Fruit fly (Drosophila melanogaster) whole organism, embryonic: ENCODE measurements around the gene CG43702.

Experiments
- Ada2b ChIP-seq: fragments of 200-800 bp; sonication (Bioruptor generic); IDR thresholded peaks from 2 replicates; pipeline ENCODE4 v1.3.6; 2022; ENCODE audit warnings: missing biosample characterization, missing genetic modification characterization
- Aef1 ChIP-seq: fragments of 200-800 bp; sonication (Bioruptor generic); IDR thresholded peaks from 3 replicates; pipeline ENCODE4 v1.3.6; 2022; ENCODE audit warnings: missing biosample characterization, missing genetic modification characterization
- Bgb ChIP-seq: fragments of 200-800 bp; sonication (Bioruptor generic); IDR thresholded peaks from 2 replicates; pipeline ENCODE4 v1.3.6; 2022; ENCODE audit warnings: missing biosample characterization, missing genetic modification characterization; ENCODE audit not compliant: partially characterized antibody
- CG10462 ChIP-seq: fragments of 200-800 bp; sonication (Bioruptor generic); optimal IDR thresholded peaks from 2 replicates; lab custom pipeline; 2016; ENCODE audit warnings: missing biosample characterization, missing genetic modification characterization
- CG10543 ChIP-seq: fragments of 200-800 bp; sonication (Bioruptor generic); optimal IDR thresholded peaks from 3 replicates; lab custom pipeline; 2017; ENCODE audit warnings: missing biosample characterization, mild to moderate bottlenecking, missing genetic modification characterization, moderate library complexity
- CG12769 ChIP-seq: fragments of 200-800 bp; sonication (Bioruptor generic); optimal IDR thresholded peaks from 2 replicates; lab custom pipeline; 2019; ENCODE audit warnings: missing biosample characterization, mild to moderate bottlenecking, missing genetic modification characterization, moderate library complexity
- CG14710 ChIP-seq: fragments of 200-800 bp; sonication (Bioruptor generic); optimal IDR thresholded peaks from 3 replicates; lab custom pipeline; 2019; ENCODE audit warnings: missing biosample characterization, mild to moderate bottlenecking, missing genetic modification characterization, moderate library complexity
- CG16815 ChIP-seq: fragments of 200-800 bp; sonication (Bioruptor generic); optimal IDR thresholded peaks from 3 replicates; lab custom pipeline; 2017; ENCODE audit warnings: missing biosample characterization, mild to moderate bottlenecking, missing genetic modification characterization
- CG17328 ChIP-seq: fragments of 200-800 bp; sonication (Bioruptor generic); IDR thresholded peaks from 2 replicates; pipeline ENCODE4 v1.3.6; 2022; ENCODE audit warnings: missing biosample characterization, missing genetic modification characterization
- CG17568 ChIP-seq: fragments of 200-800 bp; sonication (Bioruptor generic); optimal IDR thresholded peaks from 2 replicates; lab custom pipeline; 2018; ENCODE audit warnings: missing biosample characterization, mild to moderate bottlenecking, missing genetic modification characterization, moderate library complexity
- CG1832 ChIP-seq: fragments of 200-800 bp; sonication (Bioruptor generic); optimal IDR thresholded peaks from 2 replicates; lab custom pipeline; 2017; ENCODE audit warnings: missing biosample characterization, mild to moderate bottlenecking, missing genetic modification characterization, inconsistent platforms
- CG18476 ChIP-seq: fragments of 200-800 bp; sonication (Bioruptor generic); optimal IDR thresholded peaks from 2 replicates; lab custom pipeline; 2016; ENCODE audit warnings: missing biosample characterization, mild to moderate bottlenecking, missing genetic modification characterization
- CG3065 ChIP-seq: fragments of 200-800 bp; sonication (Bioruptor generic); optimal IDR thresholded peaks from 2 replicates; lab custom pipeline; 2016; ENCODE audit warnings: missing biosample characterization, missing genetic modification characterization
- CG31365 ChIP-seq: fragments of 200-800 bp; sonication (Bioruptor generic); optimal IDR thresholded peaks from 2 replicates; lab custom pipeline; 2018; ENCODE audit warnings: missing biosample characterization, mild to moderate bottlenecking, missing genetic modification characterization
- CG34376 ChIP-seq: fragments of 200-800 bp; sonication (Bioruptor generic); optimal IDR thresholded peaks from 2 replicates; lab custom pipeline; 2018; ENCODE audit warnings: missing biosample characterization, mild to moderate bottlenecking, missing genetic modification characterization
- CG34422 ChIP-seq: fragments of 200-800 bp; sonication (Bioruptor generic); IDR thresholded peaks from 3 replicates; pipeline ENCODE4 v1.3.6; 2022; ENCODE audit warnings: missing biosample characterization, missing genetic modification characterization
- CG42726 ChIP-seq: fragments of 200-800 bp; sonication (Bioruptor generic); IDR thresholded peaks from 2 replicates; pipeline ENCODE4 v1.3.6; 2022; ENCODE audit warnings: missing biosample characterization, missing genetic modification characterization; ENCODE audit not compliant: partially characterized antibody
- CG6175 ChIP-seq: fragments of 200-800 bp; sonication (Bioruptor generic); IDR thresholded peaks from 3 replicates; pipeline ENCODE4 v1.3.6; 2022; ENCODE audit warnings: missing biosample characterization, missing genetic modification characterization
- CG7786 ChIP-seq: fragments of 200-800 bp; sonication (Bioruptor generic); optimal IDR thresholded peaks from 2 replicates; lab custom pipeline; 2016; ENCODE audit warnings: missing biosample characterization, missing genetic modification characterization
- CG8089 ChIP-seq: fragments of 200-800 bp; sonication (Bioruptor generic); optimal IDR thresholded peaks from 3 replicates; lab custom pipeline; 2016; ENCODE audit warnings: missing biosample characterization, missing genetic modification characterization
- CTCF ChIP-seq: fragments of 200-800 bp; sonication (Bioruptor generic); optimal IDR thresholded peaks from 2 replicates; lab custom pipeline; 2017; ENCODE audit warnings: missing biosample characterization, mild to moderate bottlenecking, missing genetic modification characterization, moderate library complexity
- HLHmδ ChIP-seq: fragments of 200-800 bp; sonication (Bioruptor generic); optimal IDR thresholded peaks from 2 replicates; lab custom pipeline; 2018; ENCODE audit warnings: missing biosample characterization, mild to moderate bottlenecking, missing genetic modification characterization, moderate library complexity
- Hey ChIP-seq: fragments of 200-800 bp; sonication (Bioruptor generic); optimal IDR thresholded peaks from 3 replicates; lab custom pipeline; 2018; ENCODE audit warnings: missing biosample characterization, mild to moderate bottlenecking, missing genetic modification characterization
- Med ChIP-seq: fragments of 200-800 bp; sonication (Bioruptor generic); peaks from one replicate; lab custom pipeline; 2016; ENCODE audit warnings: missing biosample characterization, missing genetic modification characterization, mild to moderate bottlenecking, inconsistent platforms, moderate library complexity
- Myb ChIP-seq: fragments of 200-800 bp; sonication (Bioruptor generic); optimal IDR thresholded peaks from 2 replicates; lab custom pipeline; 2016; ENCODE audit warnings: missing biosample characterization, missing genetic modification characterization
- NC2β ChIP-seq: fragments of 200-800 bp; sonication (Bioruptor generic); optimal IDR thresholded peaks from 2 replicates; lab custom pipeline; 2016; ENCODE audit warnings: missing biosample characterization, missing genetic modification characterization
- NFAT ChIP-seq: fragments of 200-800 bp; sonication (Bioruptor generic); IDR thresholded peaks from 2 replicates; pipeline ENCODE4 v1.3.6; 2022; ENCODE audit warnings: missing biosample characterization, missing genetic modification characterization
- Pdp1 ChIP-seq, 2 experiments: fragments of 200-800 bp; sonication (Bioruptor generic); optimal IDR thresholded peaks; 3 replicates each; lab custom pipeline; 2016; ENCODE audit warnings: missing biosample characterization in 2 of 2, missing genetic modification characterization in 2 of 2, mild to moderate bottlenecking in 1 of 2, moderate library complexity in 1 of 2
- Sin3A ChIP-seq: fragments of >200 bp; optimal IDR thresholded peaks from 2 replicates; lab custom pipeline; 2018
- Six4 ChIP-seq: fragments of 200-800 bp; sonication (Bioruptor generic); optimal IDR thresholded peaks from 2 replicates; lab custom pipeline; 2016; ENCODE audit warnings: missing biosample characterization, missing genetic modification characterization
- Trl ChIP-seq, 3 experiments: fragments of >200 bp in 2 of 3; fragments of 200-800 bp in 1 of 3; sonication (Bioruptor generic) in 1 of 3; optimal IDR thresholded peaks; 2 replicates in 1 of 3; 3 replicates in 2 of 3; lab custom pipeline; 2016 to 2017; ENCODE audit warnings: missing biosample characterization in 1 of 3, missing genetic modification characterization in 1 of 3
- Vsx1 ChIP-seq: fragments of 200-800 bp; sonication (Bioruptor generic); optimal IDR thresholded peaks from 2 replicates; lab custom pipeline; 2017; ENCODE audit warnings: missing biosample characterization, mild to moderate bottlenecking, missing genetic modification characterization, missing genetic modification reagents
- btn ChIP-seq: fragments of 200-800 bp; sonication (Bioruptor generic); optimal IDR thresholded peaks from 2 replicates; lab custom pipeline; 2016; ENCODE audit warnings: missing biosample characterization, missing genetic modification characterization
- cato ChIP-seq: fragments of 200-800 bp; sonication (Bioruptor generic); optimal IDR thresholded peaks from 2 replicates; lab custom pipeline; 2016; ENCODE audit warnings: missing biosample characterization, missing genetic modification characterization, borderline replicate concordance
- cwo ChIP-seq: fragments of 200-800 bp; sonication (Bioruptor generic); optimal IDR thresholded peaks from 3 replicates; lab custom pipeline; 2017; ENCODE audit warnings: missing biosample characterization, missing genetic modification characterization, mild to moderate bottlenecking, moderate library complexity, missing genetic modification reagents
- danr ChIP-seq: fragments of 200-800 bp; sonication (Bioruptor generic); IDR thresholded peaks from 2 replicates; pipeline ENCODE4 v1.3.6; 2022; ENCODE audit warnings: missing biosample characterization, missing genetic modification characterization
- exex ChIP-seq: fragments of 200-800 bp; sonication (Bioruptor generic); optimal IDR thresholded peaks from 4 replicates; lab custom pipeline; 2018; ENCODE audit warnings: missing biosample characterization, mild to moderate bottlenecking, missing genetic modification characterization, moderate library complexity
- gro ChIP-seq: fragments of 200-800 bp; sonication (Bioruptor generic); optimal IDR thresholded peaks from 2 replicates; lab custom pipeline; 2016; ENCODE audit warnings: missing biosample characterization, missing genetic modification characterization
- ind ChIP-seq: fragments of 200-800 bp; sonication (Bioruptor generic); optimal IDR thresholded peaks from 3 replicates; lab custom pipeline; 2016; ENCODE audit warnings: missing biosample characterization, missing genetic modification characterization
- jigr1 ChIP-seq: fragments of 200-800 bp; sonication (Bioruptor generic); IDR thresholded peaks from 3 replicates; pipeline ENCODE4 v1.3.6; 2022; ENCODE audit warnings: missing biosample characterization, missing genetic modification characterization
- jing ChIP-seq: fragments of 200-800 bp; sonication (Bioruptor generic); optimal IDR thresholded peaks from 2 replicates; lab custom pipeline; 2018; ENCODE audit warnings: missing biosample characterization, mild to moderate bottlenecking, missing genetic modification characterization
- kay ChIP-seq: fragments of 200-800 bp; sonication (Bioruptor generic); optimal IDR thresholded peaks from 2 replicates; lab custom pipeline; 2016; ENCODE audit warnings: missing biosample characterization, missing genetic modification characterization
- lab ChIP-seq: fragments of 200-800 bp; sonication (Bioruptor generic); optimal IDR thresholded peaks from 3 replicates; lab custom pipeline; 2017; ENCODE audit warnings: missing biosample characterization, missing genetic modification characterization, mild to moderate bottlenecking, moderate library complexity, missing genetic modification reagents
- maf-S ChIP-seq: fragments of 200-800 bp; sonication (Bioruptor generic); optimal IDR thresholded peaks from 2 replicates; lab custom pipeline; 2016; ENCODE audit warnings: missing biosample characterization, missing genetic modification characterization
- mld ChIP-seq: fragments of 200-800 bp; sonication (Bioruptor generic); IDR thresholded peaks from 3 replicates; pipeline ENCODE4 v1.3.6; 2022; ENCODE audit warnings: missing biosample characterization, missing genetic modification characterization; ENCODE audit not compliant: partially characterized antibody
- pan ChIP-seq, 4 experiments: fragments of >200 bp in 3 of 4; fragments of 200-800 bp in 1 of 4; sonication (Bioruptor generic) in 1 of 4; optimal IDR thresholded peaks in 3 of 4; IDR thresholded peaks in 1 of 4; 2 replicates each; pipeline versions ENCODE4 v1.3.6 to Lab custom; 2017 to 2022; ENCODE audit warnings: missing biosample characterization in 2 of 4, missing genetic modification characterization in 2 of 4, mixed read lengths in 1 of 4
- pzg ChIP-seq: fragments of 200-800 bp; sonication (Bioruptor generic); optimal IDR thresholded peaks from 3 replicates; lab custom pipeline; 2018; ENCODE audit warnings: missing biosample characterization, mild to moderate bottlenecking, missing genetic modification characterization, moderate library complexity
- ranshi ChIP-seq: fragments of 200-800 bp; sonication (Bioruptor generic); IDR thresholded peaks from 2 replicates; pipeline ENCODE4 v1.3.6; 2022; ENCODE audit warnings: missing biosample characterization, missing genetic modification characterization
- repo ChIP-seq: fragments of 200-800 bp; sonication (Bioruptor generic); optimal IDR thresholded peaks from 2 replicates; lab custom pipeline; 2016; ENCODE audit warnings: missing biosample characterization, missing genetic modification characterization
- sr ChIP-seq: fragments of 200-800 bp; sonication (Bioruptor generic); IDR thresholded peaks from 3 replicates; pipeline ENCODE4 v1.3.6; 2022; ENCODE audit warnings: missing biosample characterization, missing genetic modification characterization
- vfl ChIP-seq: fragments of 200-800 bp; sonication (Bioruptor generic); optimal IDR thresholded peaks from 2 replicates; lab custom pipeline; 2016; ENCODE audit warnings: missing biosample characterization, missing genetic modification characterization

The CG43702 gene

DNA sequence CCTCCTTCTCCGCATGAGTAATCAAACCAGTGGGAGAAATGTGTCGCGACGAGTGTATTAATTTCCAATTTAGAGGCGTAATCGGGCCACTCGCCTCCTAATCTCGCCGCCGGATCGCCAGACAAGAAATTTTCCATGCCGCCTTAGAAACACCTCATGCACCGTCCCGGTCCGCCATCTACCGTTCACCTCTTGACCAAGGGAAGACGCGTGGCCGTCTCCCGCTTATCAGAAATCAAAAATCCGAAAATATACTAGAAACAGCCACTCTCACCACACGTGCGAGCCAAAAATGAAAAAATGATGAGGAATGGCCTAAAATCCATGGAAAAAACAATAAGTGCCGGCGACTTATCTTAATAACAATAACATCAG lies 22.6 kb upstream of the CG43702 start (continued):
- peak; percentile 45 for TF ChIP-seq CG12769
- no peak for TF ChIP-seq pan (optimal IDR thresholded peaks at IDR 0.05; lab: Kevin White, UChicago)
- TF ChIP-seq pan (GFP tag; optimal IDR thresholded peaks at IDR 0.05 in 1 of 2, IDR thresholded peaks at IDR 0.05 in 1 of 2) = peak in 1 of 2 experiments; percentile 19
- no peak for TF ChIP-seq Vsx1 (GFP tag; lab: Kevin White, UChicago)
- no peak for TF ChIP-seq Aef1 (GFP tag; lab: Robert Waterston, UW)
- TF ChIP-seq HLHmδ = no peak
- TF ChIP-seq gro (GFP tag; lab: Kevin White, UChicago) = no peak
- no peak for TF ChIP-seq ranshi (GFP tag; lab: Robert Waterston, UW)
- TF ChIP-seq CG10462 (GFP tag; lab: Kevin White, UChicago) = no peak
- TF ChIP-seq CG1832 = no peak
- TF ChIP-seq Hey = peak; percentile 59
- no peak for TF ChIP-seq Trl (optimal IDR thresholded peaks at IDR 0.05; lab: Kevin White, UChicago)
- no peak for TF ChIP-seq Trl (GFP tag; optimal IDR thresholded peaks at IDR 0.05; lab: Kevin White, UChicago)
- TF ChIP-seq Six4 (GFP tag; lab: Kevin White, UChicago) = no peak
- no peak for TF ChIP-seq CG16815 (GFP tag; lab: Kevin White, UChicago)
- no peak for TF ChIP-seq CG17328 (GFP tag; lab: Robert Waterston, UW)
- TF ChIP-seq mld (GFP tag; lab: Robert Waterston, UW) = no peak
- TF ChIP-seq exex = peak; percentile 98
- TF ChIP-seq CG8089 (GFP tag; lab: Kevin White, UChicago) = no peak
- TF ChIP-seq Pdp1 (GFP tag; optimal IDR thresholded peaks at IDR 0.05; lab: Kevin White, UChicago) = no peak
- no peak for TF ChIP-seq btn (GFP tag; lab: Kevin White, UChicago)
- TF ChIP-seq Ada2b = no peak
- no peak for TF ChIP-seq ind (GFP tag; lab: Kevin White, UChicago)
- TF ChIP-seq CG18476 (GFP tag; lab: Kevin White, UChicago) = no peak
- no peak for TF ChIP-seq cato (GFP tag; lab: Kevin White, UChicago)
- TF ChIP-seq CG7786 (GFP tag; lab: Kevin White, UChicago) = no peak
- no peak for TF ChIP-seq maf-S (GFP tag; lab: Kevin White, UChicago)
- TF ChIP-seq CG10543 (GFP tag; lab: Kevin White, UChicago) = no peak
- TF ChIP-seq NC2β (GFP tag; lab: Kevin White, UChicago) = no peak
- no peak for TF ChIP-seq Myb (GFP tag; lab: Kevin White, UChicago)
- TF ChIP-seq Sin3A (lab: Kevin White, UChicago) = no peak
- TF ChIP-seq cwo (GFP tag; lab: Kevin White, UChicago) = peak; percentile 96
- no peak for TF ChIP-seq lab (GFP tag; lab: Kevin White, UChicago)
- TF ChIP-seq repo (GFP tag; lab: Kevin White, UChicago) = no peak
- no peak for TF ChIP-seq CG17568 (GFP tag; lab: Kevin White, UChicago)
- no peak for TF ChIP-seq jigr1
- TF ChIP-seq sr (GFP tag; lab: Robert Waterston, UW) = 0 out of 3 replicates have a peak, but pooled peaks have one; percentile 2
- no peak for TF ChIP-seq pzg (GFP tag; lab: Kevin White, UChicago)
- TF ChIP-seq CG34376 (GFP tag; lab: Kevin White, UChicago) = peak; percentile 61
- TF ChIP-seq vfl = no peak
- peak; percentile 80 for TF ChIP-seq CTCF (GFP tag; lab: Kevin White, UChicago)
- no peak for TF ChIP-seq Bgb (GFP tag; lab: Robert Waterston, UW)
- TF ChIP-seq CG6175 (GFP tag; lab: Robert Waterston, UW) = 0 out of 3 replicates have a peak, but pooled peaks have one; percentile 37
- TF ChIP-seq jing (GFP tag; lab: Kevin White, UChicago) = no peak
- TF ChIP-seq kay (GFP tag; lab: Kevin White, UChicago) = no peak
- TF ChIP-seq CG3065 (GFP tag; lab: Kevin White, UChicago) = no peak
- peak; percentile 65 for TF ChIP-seq Med (GFP tag; lab: Kevin White, UChicago)
- peak; percentile 18; the same call in 1 of the 2 replicates for TF ChIP-seq NFAT
- no peak for TF ChIP-seq danr (GFP tag; lab: Robert Waterston, UW)
- no peak for TF ChIP-seq CG14710 (tag; lab: Kevin White, UChicago)
- no peak for TF ChIP-seq CG31365 (tag; lab: Kevin White, UChicago)
- TF ChIP-seq CG34422 (GFP tag; lab: Robert Waterston, UW) = no peak
- TF ChIP-seq CG42726 = 0 out of 2 replicates have a peak, but pooled peaks have one; percentile 14
